Fruit fly (Drosophila melanogaster) whole organism, embryonic: ENCODE data around the gene Dpm2.

Source experiments
- Antp ChIP-seq: fragments of 200-800 bp; sonication (Bioruptor generic); optimal IDR thresholded peaks from 3 replicates; lab custom pipeline; 2016; ENCODE audit warnings: missing biosample characterization, missing genetic modification characterization
- Atf6 ChIP-seq: fragments of 200-800 bp; sonication (Bioruptor generic); IDR thresholded peaks from 2 replicates; pipeline ENCODE4 v1.3.6; 2022; ENCODE audit warnings: missing biosample characterization, missing genetic modification characterization
- CG10654 ChIP-seq: fragments of 200-800 bp; sonication (Bioruptor generic); optimal IDR thresholded peaks from 2 replicates; lab custom pipeline; 2016; ENCODE audit warnings: missing biosample characterization, missing genetic modification characterization
- CG11723 ChIP-seq: fragments of 200-800 bp; sonication (Bioruptor generic); optimal IDR thresholded peaks from 2 replicates; lab custom pipeline; 2017; ENCODE audit warnings: missing biosample characterization, mild to moderate bottlenecking, missing genetic modification characterization
- CG12071 ChIP-seq: fragments of 200-800 bp; sonication (Bioruptor generic); optimal IDR thresholded peaks from 3 replicates; lab custom pipeline; 2018; ENCODE audit warnings: missing biosample characterization, mild to moderate bottlenecking, missing genetic modification characterization
- CG12942 ChIP-seq: fragments of 200-800 bp; sonication (Bioruptor generic); optimal IDR thresholded peaks from 3 replicates; lab custom pipeline; 2016; ENCODE audit warnings: missing biosample characterization, missing genetic modification characterization
- CG13775 ChIP-seq: fragments of 200-800 bp; sonication (Bioruptor generic); optimal IDR thresholded peaks from 3 replicates; lab custom pipeline; 2017; ENCODE audit warnings: missing biosample characterization, mild to moderate bottlenecking, missing genetic modification characterization
- CG14441 ChIP-seq: fragments of 200-800 bp; sonication (Bioruptor generic); IDR thresholded peaks from 2 replicates; pipeline ENCODE4 v1.3.6; 2022; ENCODE audit warnings: missing biosample characterization, missing genetic modification characterization
- CG16813 ChIP-seq: fragments of 200-800 bp; sonication (Bioruptor generic); IDR thresholded peaks from 3 replicates; pipeline ENCODE4 v1.3.6; 2022; ENCODE audit warnings: missing biosample characterization, missing genetic modification characterization; ENCODE audit not compliant: partially characterized antibody
- CG17385 ChIP-seq: fragments of 200-800 bp; sonication (Bioruptor generic); optimal IDR thresholded peaks from 3 replicates; lab custom pipeline; 2018; ENCODE audit warnings: missing biosample characterization, mild to moderate bottlenecking, missing genetic modification characterization
- CG2889 ChIP-seq: fragments of 200-800 bp; sonication (Bioruptor generic); IDR thresholded peaks from 3 replicates; pipeline ENCODE4 v1.3.6; 2022; ENCODE audit warnings: missing biosample characterization, missing genetic modification characterization
- CG3847 ChIP-seq: fragments of 200-800 bp; sonication (Bioruptor generic); IDR thresholded peaks from 2 replicates; pipeline ENCODE4 v1.3.6; 2022; ENCODE audit warnings: missing biosample characterization, missing genetic modification characterization
- CG4730 ChIP-seq: fragments of 200-800 bp; sonication (Bioruptor generic); IDR thresholded peaks from 2 replicates; pipeline ENCODE4 v1.3.6; 2022; ENCODE audit warnings: missing biosample characterization, missing genetic modification characterization
- CG6654 ChIP-seq: fragments of 200-800 bp; sonication (Bioruptor generic); optimal IDR thresholded peaks from 2 replicates; lab custom pipeline; 2017; ENCODE audit warnings: missing biosample characterization, mild to moderate bottlenecking, missing genetic modification characterization
- CG6813 ChIP-seq: fragments of 200-800 bp; sonication (Bioruptor generic); optimal IDR thresholded peaks from 2 replicates; lab custom pipeline; 2017; ENCODE audit warnings: missing biosample characterization, missing genetic modification characterization, mild to moderate bottlenecking, moderate library complexity, missing genetic modification reagents
- CG7372 ChIP-seq: fragments of 200-800 bp; sonication (Bioruptor generic); IDR thresholded peaks from 2 replicates; pipeline ENCODE4 v1.3.6; 2022; ENCODE audit warnings: missing biosample characterization, missing genetic modification characterization
- CG9437 ChIP-seq: fragments of 200-800 bp; sonication (Bioruptor generic); optimal IDR thresholded peaks from 2 replicates; lab custom pipeline; 2018; ENCODE audit warnings: missing biosample characterization, mild to moderate bottlenecking, missing genetic modification characterization
- CG9727 ChIP-seq: fragments of 200-800 bp; sonication (Bioruptor generic); optimal IDR thresholded peaks from 3 replicates; lab custom pipeline; 2017; ENCODE audit warnings: missing biosample characterization, mild to moderate bottlenecking, missing genetic modification characterization
- Deaf1 ChIP-seq: fragments of 200-800 bp; optimal IDR thresholded peaks from 3 replicates; lab custom pipeline; 2019; ENCODE audit warnings: missing biosample characterization, mild to moderate bottlenecking, missing genetic modification characterization, moderate library complexity
- Dfd ChIP-seq, 2 experiments: fragments of >200 bp; optimal IDR thresholded peaks; 2 replicates each; lab custom pipeline; 2017; ENCODE audit warnings: missing biosample characterization in 2 of 2, missing genetic modification characterization in 2 of 2
- Elba2 ChIP-seq: fragments of 200-800 bp; sonication (Bioruptor generic); optimal IDR thresholded peaks from 3 replicates; lab custom pipeline; 2016; ENCODE audit warnings: missing biosample characterization, missing genetic modification characterization
- HLHmδ ChIP-seq: fragments of 200-800 bp; sonication (Bioruptor generic); optimal IDR thresholded peaks from 2 replicates; lab custom pipeline; 2018; ENCODE audit warnings: missing biosample characterization, mild to moderate bottlenecking, missing genetic modification characterization, moderate library complexity
- Hand ChIP-seq: fragments of 200-800 bp; sonication (Bioruptor generic); optimal IDR thresholded peaks from 2 replicates; lab custom pipeline; 2017; ENCODE audit warnings: mild to moderate bottlenecking, missing biosample characterization, missing genetic modification reagents, missing genetic modification characterization
- Hr78 ChIP-seq, 2 experiments: fragments of 200-800 bp in 1 of 2; fragments of >200 bp in 1 of 2; sonication (Bioruptor generic) in 1 of 2; optimal IDR thresholded peaks; 2 replicates each; lab custom pipeline; 2017 to 2019; ENCODE audit warnings: missing biosample characterization in 2 of 2, missing genetic modification characterization in 2 of 2, mild to moderate bottlenecking in 1 of 2, moderate library complexity in 1 of 2
- Lim3 ChIP-seq: fragments of 200-800 bp; sonication (Bioruptor generic); IDR thresholded peaks from 2 replicates; pipeline ENCODE4 v1.3.6; 2022; ENCODE audit warnings: missing biosample characterization, missing genetic modification characterization
- Mad ChIP-seq: fragments of 200-800 bp; sonication (Bioruptor generic); optimal IDR thresholded peaks from 2 replicates; lab custom pipeline; 2016; ENCODE audit warnings: missing biosample characterization, missing genetic modification characterization
- PHDP ChIP-seq: fragments of 200-800 bp; sonication (Bioruptor generic); optimal IDR thresholded peaks from 3 replicates; lab custom pipeline; 2018; ENCODE audit warnings: missing biosample characterization, mild to moderate bottlenecking, missing genetic modification characterization, moderate library complexity
- Taf1 ChIP-seq: fragments of 200-800 bp; sonication (Bioruptor generic); IDR thresholded peaks from 2 replicates; pipeline ENCODE4 v1.3.6; 2022; ENCODE audit warnings: missing biosample characterization, missing genetic modification characterization
- YL-1 ChIP-seq: fragments of 200-800 bp; sonication (Bioruptor generic); optimal IDR thresholded peaks from 3 replicates; lab custom pipeline; 2017; ENCODE audit warnings: missing biosample characterization, mild to moderate bottlenecking, missing genetic modification characterization
- abd-A ChIP-seq: fragments of 200-800 bp; sonication (Bioruptor generic); optimal IDR thresholded peaks from 3 replicates; lab custom pipeline; 2019; ENCODE audit warnings: missing biosample characterization, mild to moderate bottlenecking, missing genetic modification characterization, moderate library complexity
- al ChIP-seq: fragments of 200-800 bp; sonication (Bioruptor generic); IDR thresholded peaks from 2 replicates; pipeline ENCODE4 v1.3.6; 2022; ENCODE audit warnings: missing biosample characterization, missing genetic modification characterization
- corto ChIP-seq: fragments of 200-800 bp; sonication (Bioruptor generic); optimal IDR thresholded peaks from 2 replicates; lab custom pipeline; 2016; ENCODE audit warnings: missing biosample characterization, mild to moderate bottlenecking, missing genetic modification characterization, moderate library complexity
- croc ChIP-seq: fragments of 200-800 bp; sonication (Bioruptor generic); conservative IDR thresholded peaks from 3 replicates; pipeline ENCODE4 v1.3.6; 2022; ENCODE audit warnings: missing biosample characterization, missing genetic modification characterization
- disco-r ChIP-seq: fragments of 200-800 bp; sonication (Bioruptor generic); optimal IDR thresholded peaks from 2 replicates; lab custom pipeline; 2016; ENCODE audit warnings: missing biosample characterization, missing genetic modification characterization
- dmrt99B ChIP-seq: fragments of 200-800 bp; sonication (Bioruptor generic); optimal IDR thresholded peaks from 2 replicates; lab custom pipeline; 2018; ENCODE audit warnings: missing biosample characterization, mild to moderate bottlenecking, missing genetic modification characterization, moderate library complexity
- gfzf ChIP-seq: fragments of 200-800 bp; sonication (Bioruptor generic); optimal IDR thresholded peaks from 2 replicates; lab custom pipeline; 2016; ENCODE audit warnings: missing biosample characterization, mild to moderate bottlenecking, missing genetic modification characterization, moderate library complexity
- ham ChIP-seq: fragments of 200-800 bp; sonication (Bioruptor generic); IDR thresholded peaks from 2 replicates; pipeline ENCODE4 v1.3.6; 2022; ENCODE audit warnings: missing biosample characterization, missing genetic modification characterization
- hb ChIP-seq: fragments of 200-800 bp; sonication (Bioruptor generic); IDR thresholded peaks from 3 replicates; pipeline ENCODE4 v1.3.6; 2022; ENCODE audit warnings: missing biosample characterization, missing genetic modification characterization; ENCODE audit not compliant: partially characterized antibody
- hkb ChIP-seq, 2 experiments: fragments of 200-800 bp in 1 of 2; fragments of >200 bp in 1 of 2; sonication (Bioruptor generic) in 1 of 2; IDR thresholded peaks in 1 of 2; optimal IDR thresholded peaks in 1 of 2; 2 replicates each; pipeline versions ENCODE4 v1.3.6 to Lab custom; 2017 to 2022; ENCODE audit warnings: missing biosample characterization in 1 of 2, missing genetic modification characterization in 1 of 2
- knrl ChIP-seq: fragments of 200-800 bp; sonication (Bioruptor generic); IDR thresholded peaks from 3 replicates; pipeline ENCODE4 v1.3.6; 2022; ENCODE audit warnings: missing biosample characterization, missing genetic modification characterization; ENCODE audit not compliant: partially characterized antibody
- nau ChIP-seq: fragments of 200-800 bp; sonication (Bioruptor generic); optimal IDR thresholded peaks from 3 replicates; lab custom pipeline; 2017; ENCODE audit warnings: missing biosample characterization, mild to moderate bottlenecking, missing genetic modification characterization, missing genetic modification reagents
- nmo ChIP-seq: fragments of 200-800 bp; sonication (Bioruptor generic); optimal IDR thresholded peaks from 2 replicates; lab custom pipeline; 2018; ENCODE audit warnings: missing biosample characterization, mild to moderate bottlenecking, missing genetic modification characterization, moderate library complexity
- nom ChIP-seq: fragments of 200-800 bp; sonication (Bioruptor generic); optimal IDR thresholded peaks from 2 replicates; lab custom pipeline; 2017; ENCODE audit warnings: missing biosample characterization, missing genetic modification characterization, mild to moderate bottlenecking, moderate library complexity, missing genetic modification reagents
- pfk ChIP-seq: fragments of 200-800 bp; sonication (Bioruptor generic); optimal IDR thresholded peaks from 2 replicates; lab custom pipeline; 2018; ENCODE audit warnings: missing biosample characterization, mild to moderate bottlenecking, missing genetic modification characterization, moderate library complexity
- psq ChIP-seq: fragments of 200-800 bp; sonication (Bioruptor generic); optimal IDR thresholded peaks from 2 replicates; lab custom pipeline; 2017; ENCODE audit warnings: missing biosample characterization, missing genetic modification characterization
- pum ChIP-seq: fragments of 200-800 bp; sonication (Bioruptor generic); optimal IDR thresholded peaks from 2 replicates; lab custom pipeline; 2016; ENCODE audit warnings: missing biosample characterization, missing genetic modification characterization
- ro ChIP-seq: fragments of 200-800 bp; sonication (Bioruptor generic); IDR thresholded peaks from 2 replicates; pipeline ENCODE4 v1.3.6; 2022; ENCODE audit warnings: missing biosample characterization, missing genetic modification characterization
- row ChIP-seq: fragments of 200-800 bp; sonication (Bioruptor generic); IDR thresholded peaks from 3 replicates; pipeline ENCODE4 v1.3.6; 2022; ENCODE audit warnings: missing biosample characterization, missing genetic modification characterization
- ttk ChIP-seq: fragments of 200-800 bp; sonication (Bioruptor generic); IDR thresholded peaks from 2 replicates; pipeline ENCODE4 v2.1.2; 2022; ENCODE audit warnings: missing biosample characterization, missing genetic modification characterization
- zfh1 ChIP-seq: fragments of 200-800 bp; sonication (Bioruptor generic); IDR thresholded peaks from 3 replicates; pipeline ENCODE4 v1.3.6; 2022; ENCODE audit warnings: missing biosample characterization, missing genetic modification characterization

Dpm2 gene

dm6 chr3L:3319223-3319643, at the start of gene Dpm2, which contains the start of the genes PIG-C and CG12016 (continued):
- TF ChIP-seq CG17385 (GFP tag; lab: Kevin White, UChicago) (no peak), hkb (optimal IDR thresholded peaks at IDR 0.05; lab: Kevin White, UChicago) (no peak), hkb (GFP tag; IDR thresholded peaks at IDR 0.05; lab: Robert Waterston, UW) (no peak), CG13775 (peak; percentile 69), disco-r (no peak), PHDP (peak; percentile 58), CG6813 (no peak), al (GFP tag; lab: Robert Waterston, UW) (peak; percentile 61; the same call in 1 of the 2 replicates), CG12071 (GFP tag; lab: Kevin White, UChicago) (no peak), nau (no peak), nom (GFP tag; lab: Kevin White, UChicago) (peak; percentile 24), CG9727 (GFP tag; lab: Kevin White, UChicago) (peak; percentile 50), Hand (GFP tag; lab: Kevin White, UChicago) (no peak), CG9437 (GFP tag; lab: Kevin White, UChicago) (peak; percentile 14), Lim3 (no peak), CG7372 (GFP tag; lab: Robert Waterston, UW) (peak; percentile 65), ro (GFP tag; lab: Robert Waterston, UW) (no peak), gfzf (GFP tag; lab: Kevin White, UChicago) (peak; percentile 68), ham (GFP tag; lab: Robert Waterston, UW) (no peak), Hr78 (GFP tag; optimal IDR thresholded peaks at IDR 0.05; lab: Kevin White, UChicago) (no peak), CG10654 (GFP tag; lab: Kevin White, UChicago) (peak; percentile 22), Dfd (GFP tag; optimal IDR thresholded peaks at IDR 0.05; lab: Kevin White, UChicago) (no peak), pum (GFP tag; lab: Kevin White, UChicago) (peak; percentile 69), croc (peak; percentile 58), CG4730 (GFP tag; lab: Robert Waterston, UW) (peak; percentile 49; the same call in 1 of the 2 replicates), CG16813 (GFP tag; lab: Robert Waterston, UW) (peak; percentile 99), Taf1 (GFP tag; lab: Robert Waterston, UW) (no peak), ttk (GFP tag; lab: Robert Waterston, UW) (peak; percentile 55; the same call in 1 of the 2 replicates), abd-A (no peak), row (peak; percentile 94), nmo (GFP tag; lab: Kevin White, UChicago) (peak; percentile 88), Deaf1 (tag; lab: Kevin White, UChicago) (peak; percentile 58), corto (GFP tag; lab: Kevin White, UChicago) (peak; percentile 50), pfk (GFP tag; lab: Kevin White, UChicago) (no peak), Antp (GFP tag; lab: Kevin White, UChicago) (peak; percentile 71), zfh1 (GFP tag; lab: Robert Waterston, UW) (peak; percentile 51; the same call in 1 of the 3 replicates), CG12942 (peak; percentile 42), Elba2 (GFP tag; lab: Kevin White, UChicago) (peak; percentile 58), YL-1 (GFP tag; lab: Kevin White, UChicago) (peak; percentile 38), knrl (GFP tag; lab: Robert Waterston, UW) (peak; percentile 98), CG2889 (0 out of 3 replicates have a peak, but pooled peaks have one; percentile 38), Mad (peak; percentile 73), CG3847 (GFP tag; lab: Robert Waterston, UW) (peak; percentile 85), psq (peak; percentile 5), Atf6 (GFP tag; lab: Robert Waterston, UW) (0 out of 2 replicates have a peak, but pooled peaks have one; percentile 19), hb (GFP tag; lab: Robert Waterston, UW) (peak; percentile 96), dmrt99B (tag; lab: Kevin White, UChicago) (no peak), CG14441 (peak; percentile 50; the same call in 1 of the 2 replicates), CG6654 (GFP tag; lab: Kevin White, UChicago) (no peak), CG11723 (GFP tag; lab: Kevin White, UChicago) (no peak), HLHmδ (GFP tag; lab: Kevin White, UChicago) (no peak)
